Fruit fly (Drosophila melanogaster) whole organism, prepupa: Measurements from ENCODE around the gene Ance-3.

Experiments
- CG10631 ChIP-seq: fragments of 200-800 bp; sonication (Bioruptor generic); optimal IDR thresholded peaks from 2 replicates; lab custom pipeline; 2016; ENCODE audit warnings: missing biosample characterization, missing genetic modification characterization
- CG10669 ChIP-seq: fragments of 200-800 bp; sonication (Bioruptor generic); optimal IDR thresholded peaks from 3 replicates; lab custom pipeline; 2018; ENCODE audit warnings: missing biosample characterization, mild to moderate bottlenecking, missing genetic modification characterization, moderate library complexity
- CG11294 ChIP-seq: fragments of 200-800 bp; sonication (Bioruptor generic); IDR thresholded peaks from 2 replicates; pipeline ENCODE4 v1.3.6; 2022; ENCODE audit warnings: missing biosample characterization, missing genetic modification characterization
- CG11902 ChIP-seq: fragments of 200-800 bp; sonication (Bioruptor generic); optimal IDR thresholded peaks from 3 replicates; lab custom pipeline; 2016; ENCODE audit warnings: missing biosample characterization, missing genetic modification characterization
- CG15336 ChIP-seq: fragments of 200-800 bp; sonication (Bioruptor generic); IDR thresholded peaks from 2 replicates; pipeline ENCODE4 v1.3.6; 2022; ENCODE audit warnings: missing biosample characterization, missing genetic modification characterization
- CG1621 ChIP-seq: fragments of 200-800 bp; sonication (Bioruptor generic); optimal IDR thresholded peaks from 3 replicates; lab custom pipeline; 2018; ENCODE audit warnings: missing biosample characterization, mild to moderate bottlenecking, missing genetic modification characterization
- CG16779 ChIP-seq: fragments of 200-800 bp; sonication (Bioruptor generic); optimal IDR thresholded peaks from 3 replicates; lab custom pipeline; 2017; ENCODE audit warnings: missing biosample characterization, mild to moderate bottlenecking, missing genetic modification characterization
- CG3032 ChIP-seq: fragments of 200-800 bp; optimal IDR thresholded peaks from 2 replicates; lab custom pipeline; 2019; ENCODE audit warnings: missing biosample characterization, mild to moderate bottlenecking, missing genetic modification characterization, moderate library complexity
- CG32006 ChIP-seq: fragments of 200-800 bp; sonication (Bioruptor generic); optimal IDR thresholded peaks from 3 replicates; lab custom pipeline; 2017; ENCODE audit warnings: missing biosample characterization, mild to moderate bottlenecking, missing genetic modification characterization
- CG34406 ChIP-seq: fragments of 200-800 bp; sonication (Bioruptor generic); optimal IDR thresholded peaks from 3 replicates; lab custom pipeline; 2016; ENCODE audit warnings: missing biosample characterization, missing genetic modification characterization
- CG3919 ChIP-seq: fragments of 200-800 bp; sonication (Bioruptor generic); optimal IDR thresholded peaks from 3 replicates; lab custom pipeline; 2016; ENCODE audit warnings: missing biosample characterization, missing genetic modification characterization
- CG4318 ChIP-seq: fragments of 200-800 bp; sonication (Bioruptor generic); optimal IDR thresholded peaks from 3 replicates; lab custom pipeline; 2017; ENCODE audit warnings: missing biosample characterization, mild to moderate bottlenecking, missing genetic modification characterization
- CG6808 ChIP-seq: fragments of 200-800 bp; sonication (Bioruptor generic); optimal IDR thresholded peaks from 3 replicates; lab custom pipeline; 2017; ENCODE audit warnings: missing biosample characterization, missing genetic modification characterization, mild to moderate bottlenecking, moderate library complexity, missing genetic modification reagents
- CG6854 ChIP-seq: fragments of 200-800 bp; sonication (Bioruptor generic); optimal IDR thresholded peaks from 2 replicates; lab custom pipeline; 2017; ENCODE audit warnings: missing biosample characterization, mild to moderate bottlenecking, missing genetic modification characterization
- CG7368 ChIP-seq: fragments of 200-800 bp; sonication (Bioruptor generic); optimal IDR thresholded peaks from 3 replicates; lab custom pipeline; 2016; ENCODE audit warnings: missing biosample characterization, missing genetic modification characterization
- CG8119 ChIP-seq: fragments of 200-800 bp; sonication (Bioruptor generic); IDR thresholded peaks from 3 replicates; pipeline ENCODE4 v1.3.6; 2022; ENCODE audit warnings: missing biosample characterization, missing genetic modification characterization
- CG8319 ChIP-seq: fragments of 200-800 bp; sonication (Bioruptor generic); optimal IDR thresholded peaks from 3 replicates; lab custom pipeline; 2016; ENCODE audit warnings: missing biosample characterization, missing genetic modification characterization
- CG8632 ChIP-seq: fragments of 200-800 bp; sonication (Bioruptor generic); optimal IDR thresholded peaks from 3 replicates; lab custom pipeline; 2016; ENCODE audit warnings: missing biosample characterization, missing genetic modification characterization
- CG9139 ChIP-seq: fragments of 200-800 bp; sonication (Bioruptor generic); optimal IDR thresholded peaks from 3 replicates; lab custom pipeline; 2017; ENCODE audit warnings: missing biosample characterization, mild to moderate bottlenecking, missing genetic modification characterization
- Eip75B ChIP-seq: fragments of 200-800 bp; sonication (Bioruptor generic); optimal IDR thresholded peaks from 3 replicates; lab custom pipeline; 2016; ENCODE audit warnings: missing biosample characterization, missing genetic modification characterization
- Eip78C ChIP-seq: fragments of 200-800 bp; sonication (Bioruptor generic); peaks from one replicate; lab custom pipeline; 2016; ENCODE audit warnings: missing biosample characterization, missing genetic modification characterization
- Eip93F ChIP-seq: fragments of 200-800 bp; sonication (Bioruptor generic); optimal IDR thresholded peaks from 2 replicates; lab custom pipeline; 2016; ENCODE audit warnings: missing biosample characterization, mild to moderate bottlenecking, missing genetic modification characterization
- Ets21C ChIP-seq: fragments of 200-800 bp; sonication (Bioruptor generic); optimal IDR thresholded peaks from 3 replicates; lab custom pipeline; 2016; ENCODE audit warnings: missing biosample characterization, missing genetic modification characterization
- Ets96B ChIP-seq: fragments of 200-800 bp; optimal IDR thresholded peaks from 2 replicates; lab custom pipeline; 2019; ENCODE audit warnings: missing biosample characterization, mild to moderate bottlenecking, missing genetic modification characterization, moderate library complexity
- Gug ChIP-seq: fragments of 200-800 bp; sonication (Bioruptor generic); IDR thresholded peaks from 2 replicates; pipeline ENCODE4 v1.3.6; 2022; ENCODE audit warnings: missing biosample characterization, missing genetic modification characterization
- Hr38 ChIP-seq: sonication (Bioruptor generic); optimal IDR thresholded peaks from 2 replicates; lab custom pipeline; 2016; ENCODE audit warnings: missing biosample characterization, missing genetic modification characterization
- Hr39 ChIP-seq: fragments of 200-800 bp; sonication (Bioruptor generic); optimal IDR thresholded peaks from 2 replicates; lab custom pipeline; 2016; ENCODE audit warnings: missing biosample characterization, missing genetic modification characterization
- Hr4 ChIP-seq: fragments of 200-800 bp; sonication (Bioruptor generic); optimal IDR thresholded peaks from 3 replicates; lab custom pipeline; 2016; ENCODE audit warnings: missing biosample characterization, missing genetic modification characterization
- Lpt ChIP-seq: fragments of 200-800 bp; sonication (Bioruptor generic); optimal IDR thresholded peaks from 3 replicates; lab custom pipeline; 2016; ENCODE audit warnings: missing biosample characterization, missing genetic modification characterization
- Met ChIP-seq: fragments of 200-800 bp; sonication (Bioruptor generic); optimal IDR thresholded peaks from 3 replicates; lab custom pipeline; 2016; ENCODE audit warnings: missing biosample characterization, missing genetic modification characterization
- OdsH ChIP-seq: fragments of 200-800 bp; sonication (Bioruptor generic); optimal IDR thresholded peaks from 3 replicates; lab custom pipeline; 2016; ENCODE audit warnings: missing biosample characterization, missing genetic modification characterization
- Smox ChIP-seq: fragments of 200-800 bp; sonication (Bioruptor generic); optimal IDR thresholded peaks from 3 replicates; lab custom pipeline; 2016; ENCODE audit warnings: missing biosample characterization, missing genetic modification characterization
- Sox102F ChIP-seq: fragments of 200-800 bp; sonication (Bioruptor generic); optimal IDR thresholded peaks from 2 replicates; lab custom pipeline; 2016; ENCODE audit warnings: missing biosample characterization, mild to moderate bottlenecking, missing genetic modification characterization
- Sox14 ChIP-seq: fragments of 200-800 bp; sonication (Bioruptor generic); optimal IDR thresholded peaks from 3 replicates; lab custom pipeline; 2016; ENCODE audit warnings: missing biosample characterization, missing genetic modification characterization
- Sox15 ChIP-seq: fragments of 200-800 bp; sonication (Bioruptor generic); optimal IDR thresholded peaks from 3 replicates; lab custom pipeline; 2016; ENCODE audit warnings: missing biosample characterization, missing genetic modification characterization
- achi ChIP-seq: fragments of 200-800 bp; sonication (Bioruptor generic); optimal IDR thresholded peaks from 3 replicates; lab custom pipeline; 2016; ENCODE audit warnings: missing biosample characterization, missing genetic modification characterization
- acj6 ChIP-seq: fragments of 200-800 bp; sonication (Bioruptor generic); optimal IDR thresholded peaks from 3 replicates; lab custom pipeline; 2016; ENCODE audit warnings: missing biosample characterization, missing genetic modification characterization
- cyc ChIP-seq: fragments of 200-800 bp; sonication (Bioruptor generic); optimal IDR thresholded peaks from 3 replicates; lab custom pipeline; 2016; ENCODE audit warnings: missing biosample characterization, missing genetic modification characterization
- dac ChIP-seq: fragments of 200-800 bp; sonication (Bioruptor generic); optimal IDR thresholded peaks from 2 replicates; lab custom pipeline; 2017; ENCODE audit warnings: missing biosample characterization, mild to moderate bottlenecking, missing genetic modification characterization
- dsx ChIP-seq: fragments of 200-800 bp; optimal IDR thresholded peaks from 3 replicates; lab custom pipeline; 2019; ENCODE audit warnings: missing biosample characterization, mild to moderate bottlenecking, missing genetic modification characterization, moderate library complexity; ENCODE audit not compliant: poor library complexity, severe bottlenecking
- eg ChIP-seq: fragments of 200-800 bp; sonication (Bioruptor generic); IDR thresholded peaks from 3 replicates; pipeline ENCODE4 v1.3.6; 2022; ENCODE audit warnings: missing biosample characterization, missing genetic modification characterization
- esn ChIP-seq: fragments of 200-800 bp; sonication (Bioruptor generic); optimal IDR thresholded peaks from 2 replicates; lab custom pipeline; 2016; ENCODE audit warnings: missing biosample characterization, mild to moderate bottlenecking, missing genetic modification characterization, moderate library complexity
- fd59A ChIP-seq: fragments of 200-800 bp; sonication (Bioruptor generic); optimal IDR thresholded peaks from 2 replicates; lab custom pipeline; 2017; ENCODE audit warnings: missing biosample characterization, mild to moderate bottlenecking, missing genetic modification characterization, missing genetic modification reagents
- fd85E ChIP-seq: fragments of 200-800 bp; sonication (Bioruptor generic); optimal IDR thresholded peaks from 3 replicates; lab custom pipeline; 2016; ENCODE audit warnings: missing biosample characterization, missing genetic modification characterization
- fkh ChIP-seq: fragments of 200-800 bp; sonication (Bioruptor generic); optimal IDR thresholded peaks from 3 replicates; lab custom pipeline; 2017; ENCODE audit warnings: missing biosample characterization, mild to moderate bottlenecking, missing genetic modification characterization, moderate library complexity
- lz ChIP-seq: fragments of 200-800 bp; sonication (Bioruptor generic); optimal IDR thresholded peaks from 3 replicates; lab custom pipeline; 2016; ENCODE audit warnings: missing biosample characterization, missing genetic modification characterization
- net ChIP-seq: fragments of 200-800 bp; sonication (Bioruptor generic); optimal IDR thresholded peaks from 3 replicates; lab custom pipeline; 2016; ENCODE audit warnings: missing biosample characterization, missing genetic modification characterization
- pdm3 ChIP-seq: fragments of 200-800 bp; sonication (Bioruptor generic); optimal IDR thresholded peaks from 3 replicates; lab custom pipeline; 2016; ENCODE audit warnings: missing biosample characterization, missing genetic modification characterization
- salr ChIP-seq, 2 experiments: fragments of 200-800 bp; sonication (Bioruptor generic); optimal IDR thresholded peaks; 3 replicates each; lab custom pipeline; 2016 to 2018; ENCODE audit warnings: missing biosample characterization in 2 of 2, missing genetic modification characterization in 2 of 2, mild to moderate bottlenecking in 1 of 2
- spab ChIP-seq: fragments of 200-800 bp; sonication (Bioruptor generic); optimal IDR thresholded peaks from 2 replicates; lab custom pipeline; 2017; ENCODE audit warnings: missing biosample characterization, mild to moderate bottlenecking, missing genetic modification characterization, missing genetic modification reagents
- ss ChIP-seq, 2 experiments: fragments of 200-800 bp; sonication (Bioruptor generic); optimal IDR thresholded peaks; 2 replicates in 1 of 2; 3 replicates in 1 of 2; lab custom pipeline; 2017 to 2018; ENCODE audit warnings: mild to moderate bottlenecking in 2 of 2, missing biosample characterization in 2 of 2, missing genetic modification characterization in 2 of 2, moderate library complexity in 1 of 2
- svp ChIP-seq: fragments of 200-800 bp; sonication (Bioruptor generic); peaks from one replicate; lab custom pipeline; 2016; ENCODE audit warnings: missing biosample characterization, missing genetic modification characterization
- vri ChIP-seq: fragments of 200-800 bp; sonication (Bioruptor generic); optimal IDR thresholded peaks from 3 replicates; lab custom pipeline; 2016; ENCODE audit warnings: missing biosample characterization, mild to moderate bottlenecking, missing genetic modification characterization

Gene Ance-3

dm6 chr2L:13893439-13893838 lies 21.1 kb upstream of the Ance-3 start:
- TF ChIP-seq Eip75B (GFP tag; lab: Kevin White, UChicago), result no peak
- TF ChIP-seq Met (GFP tag; lab: Kevin White, UChicago), result no peak
- peak; percentile 57 for TF ChIP-seq CG8632
- TF ChIP-seq lz, result peak; percentile 33
- peak; percentile 70 for TF ChIP-seq Ets96B
- no peak for TF ChIP-seq CG9139 (GFP tag; lab: Kevin White, UChicago)
- TF ChIP-seq CG10669, result no peak
- no peak for TF ChIP-seq Sox15 (GFP tag; lab: Kevin White, UChicago)
- TF ChIP-seq CG10631, result no peak
- peak; percentile 86 for TF ChIP-seq Eip78C (GFP tag; lab: Kevin White, UChicago)
- TF ChIP-seq acj6, result peak; percentile 42
- peak; percentile 38 for TF ChIP-seq CG16779 (tag; lab: Kevin White, UChicago)
- no peak for TF ChIP-seq CG4318
- peak; percentile 72 for TF ChIP-seq CG3032 (tag; lab: Kevin White, UChicago)
- peak in 1 of 2 experiments; percentile 71 for TF ChIP-seq ss (GFP tag; optimal IDR thresholded peaks at IDR 0.05; lab: Kevin White, UChicago)
- TF ChIP-seq CG15336 (GFP tag; lab: Robert Waterston, UW), result peak; percentile 56
- no peak for TF ChIP-seq CG32006 (GFP tag; lab: Kevin White, UChicago)
- TF ChIP-seq Ets21C (GFP tag; lab: Kevin White, UChicago), result no peak
- no peak for TF ChIP-seq Sox102F (GFP tag; lab: Kevin White, UChicago)
- no peak for TF ChIP-seq vri (GFP tag; lab: Kevin White, UChicago)
- no peak for TF ChIP-seq CG11294
- TF ChIP-seq Hr4 (GFP tag; lab: Kevin White, UChicago), result no peak
- TF ChIP-seq dac (GFP tag; lab: Kevin White, UChicago), result no peak
- peak in 1 of 2 experiments; percentile 39 for TF ChIP-seq salr (GFP tag; optimal IDR thresholded peaks at IDR 0.05; lab: Kevin White, UChicago)
- no peak for TF ChIP-seq achi (GFP tag; lab: Kevin White, UChicago)
- TF ChIP-seq Sox14 (GFP tag; lab: Kevin White, UChicago), result peak; percentile 22
- TF ChIP-seq net, result no peak
- TF ChIP-seq Eip93F (GFP tag; lab: Kevin White, UChicago), result no peak
- TF ChIP-seq CG11902 (GFP tag; lab: Kevin White, UChicago), result no peak
- TF ChIP-seq CG6808, result no peak
- TF ChIP-seq spab, result no peak
- TF ChIP-seq Smox (GFP tag; lab: Kevin White, UChicago), result no peak
- no peak for TF ChIP-seq CG1621 (tag; lab: Kevin White, UChicago)
- no peak for TF ChIP-seq cyc (GFP tag; lab: Kevin White, UChicago)
- peak; percentile 43 for TF ChIP-seq fd59A (GFP tag; lab: Kevin White, UChicago)
- TF ChIP-seq fkh (GFP tag; lab: Kevin White, UChicago), result no peak
- TF ChIP-seq Hr38 (GFP tag; lab: Kevin White, UChicago), result no peak
- TF ChIP-seq CG3919, result no peak
- TF ChIP-seq OdsH (GFP tag; lab: Kevin White, UChicago), result no peak
- peak; percentile 64 for TF ChIP-seq dsx (GFP tag; lab: Kevin White, UChicago)
- TF ChIP-seq eg (GFP tag; lab: Robert Waterston, UW), result peak; percentile 59; the same call in 2 of the 3 replicates
- TF ChIP-seq CG8319 (GFP tag; lab: Kevin White, UChicago), result no peak
- TF ChIP-seq Lpt (GFP tag; lab: Kevin White, UChicago), result peak; percentile 20
- TF ChIP-seq pdm3, result no peak
- peak; percentile 35 for TF ChIP-seq CG7368
- peak; percentile 48 for TF ChIP-seq svp (GFP tag; lab: Kevin White, UChicago)
- TF ChIP-seq CG6854 (GFP tag; lab: Kevin White, UChicago), result no peak
- TF ChIP-seq CG34406 (GFP tag; lab: Kevin White, UChicago), result peak; percentile 33
- TF ChIP-seq Hr39 (GFP tag; lab: Kevin White, UChicago), result no peak
- no peak for TF ChIP-seq Gug
- TF ChIP-seq CG8119 (GFP tag; lab: Robert Waterston, UW), result peak; percentile 53; the same call in 2 of the 3 replicates
- no peak for TF ChIP-seq fd85E (GFP tag; lab: Kevin White, UChicago)
- peak; percentile 43 for TF ChIP-seq esn (GFP tag; lab: Kevin White, UChicago)
